Worm (Caenorhabditis elegans): ENCODE results near the gene srab-13.

srab-13 gene

DNA sequence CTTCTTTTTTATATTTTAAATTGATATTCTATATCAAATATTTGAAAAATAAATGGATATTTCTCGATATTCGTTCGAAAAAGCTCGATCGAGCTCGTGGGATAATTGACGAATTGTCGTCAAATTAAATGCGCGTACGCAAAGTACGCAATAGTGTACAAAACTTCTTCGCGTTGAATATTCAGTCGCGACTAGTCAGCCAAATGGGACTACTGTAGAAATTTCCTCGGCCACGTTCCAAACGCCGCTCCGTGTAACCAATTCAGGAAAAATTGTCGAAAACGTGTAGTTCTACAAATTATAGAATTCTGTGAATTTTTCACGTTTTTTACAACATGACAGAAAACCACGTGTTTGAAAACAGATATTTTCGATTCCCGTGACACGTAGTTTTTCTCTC lies 19.3 kb downstream of the srab-13 start:
- TF ChIP-seq pag-3 (tag; optimal IDR thresholded peaks at IDR 0.05; ENCODE audit: borderline replicate concordance, insufficient read depth) (no peak), unc-86 (tag; optimal IDR thresholded peaks at IDR 0.05) (no peak), snpc-4 (tag; optimal IDR thresholded peaks at IDR 0.05) (no peak), tbx-2 (tag; optimal IDR thresholded peaks at IDR 0.05) (peak; percentile 34), fkh-8 (tag; optimal IDR thresholded peaks at IDR 0.05) (peak; percentile 34), sptf-1 (tag; optimal IDR thresholded peaks at IDR 0.05) (no peak), vab-15 (tag; optimal IDR thresholded peaks at IDR 0.05) (no peak), ceh-63 (GFP tag; optimal IDR thresholded peaks at IDR 0.05) (no peak), Y116A8C.19 (tag; optimal IDR thresholded peaks at IDR 0.05; ENCODE audit: borderline replicate concordance) (no peak), pqm-1 (tag; optimal IDR thresholded peaks at IDR 0.05) (no peak), egl-13 (tag; optimal IDR thresholded peaks at IDR 0.05) (no peak), F16B12.6 (tag; optimal IDR thresholded peaks at IDR 0.05) (peak; percentile 76), C34B4.2 (tag; optimal IDR thresholded peaks at IDR 0.05) (no peak), ceh-82 (tag; optimal IDR thresholded peaks at IDR 0.05) (peak in 2 of 3 experiments; percentile 8 to 10), nhr-237 (tag; optimal IDR thresholded peaks at IDR 0.05) (no peak), unc-98 (GFP tag; IDR thresholded peaks at IDR 0.05) (no peak), tlp-1 (tag; optimal IDR thresholded peaks at IDR 0.05) (no peak), nhr-19 (GFP tag; conservative IDR thresholded peaks at IDR 0.05) (peak; percentile 83), grh-1 (GFP tag; IDR thresholded peaks at IDR 0.05) (peak; percentile 51), rnt-1 (tag; optimal IDR thresholded peaks at IDR 0.05) (peak; percentile 77), fkh-4 (tag; optimal IDR thresholded peaks at IDR 0.05; ENCODE audit: borderline replicate concordance) (no peak), lin-14 (GFP tag; optimal IDR thresholded peaks at IDR 0.05) (no peak), mdl-1 (tag; optimal IDR thresholded peaks at IDR 0.05) (peak in 1 of 2 experiments; percentile 14), lin-35 (GFP tag; optimal IDR thresholded peaks at IDR 0.05) (peak; percentile 19 to 78), ztf-4 (tag; optimal IDR thresholded peaks at IDR 0.05) (no peak), nhr-84 (tag; optimal IDR thresholded peaks at IDR 0.05) (no peak), hpl-2 (GFP tag; optimal IDR thresholded peaks at IDR 0.05) (peak; percentile 75), C04F5.9 (tag; optimal IDR thresholded peaks at IDR 0.05) (peak; percentile 31), alr-1 (tag; optimal IDR thresholded peaks at IDR 0.05; ENCODE audit: borderline replicate concordance) (no peak), egl-27 (tag; optimal IDR thresholded peaks at IDR 0.05) (no peak), aly-2 (tag; optimal IDR thresholded peaks at IDR 0.05) (no peak), C16A3.4 (tag; optimal IDR thresholded peaks at IDR 0.05) (no peak), blmp-1 (tag; optimal IDR thresholded peaks at IDR 0.05) (no peak), nhr-20 (tag; optimal IDR thresholded peaks at IDR 0.05) (peak; percentile 56), unc-130 (tag; optimal IDR thresholded peaks at IDR 0.05) (no peak), xbp-1 (tag; optimal IDR thresholded peaks at IDR 0.05) (peak; percentile 13), zip-4 (GFP tag; optimal IDR thresholded peaks at IDR 0.05) (no peak), unc-62 (GFP tag; optimal IDR thresholded peaks at IDR 0.05) (no peak), nhr-90 (tag; optimal IDR thresholded peaks at IDR 0.05; ENCODE audit: poor library complexity) (peak; percentile 70), sup-37 (GFP tag; optimal IDR thresholded peaks at IDR 0.05) (no peak), swsn-7 (tag; optimal IDR thresholded peaks at IDR 0.05) (peak; percentile 20), mab-9 (GFP tag; IDR thresholded peaks at IDR 0.05) (no peak), nhr-28 (tag; optimal IDR thresholded peaks at IDR 0.05) (no peak), elt-3 (tag; optimal IDR thresholded peaks at IDR 0.05) (peak in 1 of 6 experiments; percentile 16), lin-39 (tag; optimal IDR thresholded peaks at IDR 0.05) (no peak), dpl-1 (GFP tag; optimal IDR thresholded peaks at IDR 0.05) (peak; percentile 15 to 63 (median 51)), dsc-1 (tag; optimal IDR thresholded peaks at IDR 0.05) (no peak), skn-1 (tag; optimal IDR thresholded peaks at IDR 0.05) (no peak), nhr-76 (tag; optimal IDR thresholded peaks at IDR 0.05) (no peak), isw-1 (GFP tag; IDR thresholded peaks at IDR 0.05) (no peak), nhr-77 (tag; optimal IDR thresholded peaks at IDR 0.05) (peak; percentile 33), lsy-2 (tag; optimal IDR thresholded peaks at IDR 0.05) (peak; percentile 82 to 97), fkh-10 (GFP tag; optimal IDR thresholded peaks at IDR 0.05) (no peak)
